Worm (Caenorhabditis elegans): Measurements from ENCODE around the gene F01D5.2.

DNA sequence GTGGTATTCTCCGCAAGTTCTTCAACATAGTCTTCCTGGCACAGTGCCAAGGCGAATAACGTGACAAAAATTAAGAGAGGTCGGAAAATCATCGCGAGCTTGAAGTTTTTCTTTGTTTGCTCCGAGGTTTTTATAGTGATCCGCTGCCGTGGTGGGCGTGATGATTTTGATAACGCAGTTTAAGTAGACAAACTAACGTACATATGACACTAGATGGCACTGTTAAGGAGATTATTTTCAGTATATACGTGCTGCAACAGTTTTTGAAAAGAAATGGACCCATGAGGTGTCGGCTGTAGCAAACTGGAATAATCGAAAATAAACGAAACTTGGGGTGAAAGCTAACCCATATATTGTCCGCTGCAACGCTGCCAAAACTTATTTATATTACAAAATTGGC, 3.3 kb upstream of the F01D5.2 start, which contains the start of gene F01D5.5:
- TF ChIP-seq ztf-23 (GFP tag; IDR thresholded peaks at IDR 0.05) (no peak), ztf-29 (GFP tag; IDR thresholded peaks at IDR 0.05) (no peak), cog-1 (tag; optimal IDR thresholded peaks at IDR 0.05) (no peak), T22C8.4 (GFP tag; IDR thresholded peaks at IDR 0.05) (no peak), med-1 (GFP tag; optimal IDR thresholded peaks at IDR 0.05; ENCODE audit: insufficient read depth) (no peak), tab-1 (GFP tag; IDR thresholded peaks at IDR 0.05) (no peak), flt-1 (GFP tag; IDR thresholded peaks at IDR 0.05) (no peak), klf-2 (GFP tag; conservative IDR thresholded peaks at IDR 0.05) (no peak), ref-1 (GFP tag; conservative IDR thresholded peaks at IDR 0.05) (no peak)

Measured in whole organism, midembryonic.